Fruit fly (Drosophila melanogaster): ENCODE results near the gene CG44215.

CG44215 gene

dm6 chr3R:14108158-14108921, 45.9 kb downstream of the CG44215 start, which contains the start of gene CG12402 (continued):
- TF ChIP-seq tio (GFP tag; optimal IDR thresholded peaks at IDR 0.05), result peak; percentile 71
- peak; percentile 92 for TF ChIP-seq sens (GFP tag)
- TF ChIP-seq CG32532 (GFP tag; IDR thresholded peaks at IDR 0.05), result peak; percentile 80
- peak; percentile 86 for TF ChIP-seq phol (tag; optimal IDR thresholded peaks at IDR 0.05)
- peak; percentile 70 for TF ChIP-seq CG11696 (GFP tag; IDR thresholded peaks at IDR 0.05)
- TF ChIP-seq ci (GFP tag; IDR thresholded peaks at IDR 0.05), result peak; percentile 96
- no peak for TF ChIP-seq Doc2 (GFP tag; IDR thresholded peaks at IDR 0.05)
- no peak for TF ChIP-seq CG16813 (GFP tag; IDR thresholded peaks at IDR 0.05; ENCODE audit: partially characterized antibody)
- TF ChIP-seq CG33557 (GFP tag; optimal IDR thresholded peaks at IDR 0.05), result peak; percentile 45
- peak; percentile 61 for TF ChIP-seq CG10959 (GFP tag; IDR thresholded peaks at IDR 0.05)
- TF ChIP-seq pita (GFP tag; optimal IDR thresholded peaks at IDR 0.05), result no peak
- TF ChIP-seq CG30403 (GFP tag; optimal IDR thresholded peaks at IDR 0.05), result peak; percentile 85
- TF ChIP-seq Sox102F (GFP tag; optimal IDR thresholded peaks at IDR 0.05), result peak; percentile 90
- no peak for TF ChIP-seq usp (GFP tag; optimal IDR thresholded peaks at IDR 0.05)
- peak; percentile 19; the same call in 1 of the 2 replicates for TF ChIP-seq sna (GFP tag; IDR thresholded peaks at IDR 0.05; ENCODE audit: partially characterized antibody)
- peak; percentile 57 for TF ChIP-seq repo (GFP tag; optimal IDR thresholded peaks at IDR 0.05)
- peak; percentile 88 for TF ChIP-seq CG18599 (GFP tag; optimal IDR thresholded peaks at IDR 0.05)
- peak; percentile 29 for TF ChIP-seq Hand (GFP tag; optimal IDR thresholded peaks at IDR 0.05)
- TF ChIP-seq CG11456 (GFP tag; IDR thresholded peaks at IDR 0.05), result peak; percentile 80
- TF ChIP-seq pnt (GFP tag; optimal IDR thresholded peaks at IDR 0.05), result peak; percentile 49
- peak; percentile 70 for TF ChIP-seq CG10147 (GFP tag; optimal IDR thresholded peaks at IDR 0.05)
- peak; percentile 88 for TF ChIP-seq ken (GFP tag; IDR thresholded peaks at IDR 0.05)
- TF ChIP-seq CG31365 (tag; optimal IDR thresholded peaks at IDR 0.05), result peak; percentile 57
- peak; percentile 46 for TF ChIP-seq CG6765 (GFP tag; optimal IDR thresholded peaks at IDR 0.05)
- TF ChIP-seq klu (GFP tag; IDR thresholded peaks at IDR 0.05), result peak; percentile 63
- peak; percentile 81 for TF ChIP-seq CG32772 (GFP tag; IDR thresholded peaks at IDR 0.05)
- TF ChIP-seq sisA (GFP tag; IDR thresholded peaks at IDR 0.05), result peak; percentile 83
- no peak for TF ChIP-seq hth (optimal IDR thresholded peaks at IDR 0.05)
- peak; percentile 85 for TF ChIP-seq Xbp1 (GFP tag; optimal IDR thresholded peaks at IDR 0.05)
- peak; percentile 86 for TF ChIP-seq CG8924 (tag; optimal IDR thresholded peaks at IDR 0.05)
- peak; percentile 19 for TF ChIP-seq Atf3 (GFP tag; optimal IDR thresholded peaks at IDR 0.05)
- peak; percentile 42; the same call in 1 of the 2 replicates for TF ChIP-seq unc-4 (GFP tag; IDR thresholded peaks at IDR 0.05; ENCODE audit: partially characterized antibody)
- peak; percentile 76 for TF ChIP-seq ro (GFP tag; IDR thresholded peaks at IDR 0.05)
- no peak for TF ChIP-seq CG14860 (GFP tag; IDR thresholded peaks at IDR 0.05; ENCODE audit: partially characterized antibody)
- TF ChIP-seq B-H2 (GFP tag; optimal IDR thresholded peaks at IDR 0.05), result peak; percentile 10
- no peak for TF ChIP-seq nerfin-2 (GFP tag; IDR thresholded peaks at IDR 0.05; ENCODE audit: partially characterized antibody)
- TF ChIP-seq CG6689 (GFP tag; IDR thresholded peaks at IDR 0.05), result peak; percentile 89
- no peak for TF ChIP-seq MESR4 (GFP tag; optimal IDR thresholded peaks at IDR 0.05)
- TF ChIP-seq CG12744 (GFP tag; optimal IDR thresholded peaks at IDR 0.05), result peak; percentile 36
- no peak for TF ChIP-seq luna (GFP tag; optimal IDR thresholded peaks at IDR 0.05)
- peak; percentile 67; the same call in 3 of the 4 replicates for TF ChIP-seq Dll (GFP tag; IDR thresholded peaks at IDR 0.05; ENCODE audit: partially characterized antibody)
- peak; percentile 74 for TF ChIP-seq CG15514 (GFP tag; optimal IDR thresholded peaks at IDR 0.05)
- TF ChIP-seq zfh2 (GFP tag; optimal IDR thresholded peaks at IDR 0.05), result no peak
- peak; percentile 89 for TF ChIP-seq CG12769 (tag; optimal IDR thresholded peaks at IDR 0.05)
- TF ChIP-seq CG17385 (GFP tag; optimal IDR thresholded peaks at IDR 0.05), result peak; percentile 70
- peak; percentile 89 for TF ChIP-seq Ptx1 (GFP tag; IDR thresholded peaks at IDR 0.05)
- TF ChIP-seq Chrac-16 (GFP tag; optimal IDR thresholded peaks at IDR 0.05), result peak; percentile 79
- no peak for TF ChIP-seq CG7963 (GFP tag; IDR thresholded peaks at IDR 0.05; ENCODE audit: partially characterized antibody)
- TF ChIP-seq ftz-f1 (GFP tag; optimal IDR thresholded peaks at IDR 0.05), result peak; percentile 99

Measured in whole organism, embryonic.